Fruit fly (Drosophila melanogaster): Measurements from ENCODE around the gene CG32152.

The CG32152 gene

DNA sequence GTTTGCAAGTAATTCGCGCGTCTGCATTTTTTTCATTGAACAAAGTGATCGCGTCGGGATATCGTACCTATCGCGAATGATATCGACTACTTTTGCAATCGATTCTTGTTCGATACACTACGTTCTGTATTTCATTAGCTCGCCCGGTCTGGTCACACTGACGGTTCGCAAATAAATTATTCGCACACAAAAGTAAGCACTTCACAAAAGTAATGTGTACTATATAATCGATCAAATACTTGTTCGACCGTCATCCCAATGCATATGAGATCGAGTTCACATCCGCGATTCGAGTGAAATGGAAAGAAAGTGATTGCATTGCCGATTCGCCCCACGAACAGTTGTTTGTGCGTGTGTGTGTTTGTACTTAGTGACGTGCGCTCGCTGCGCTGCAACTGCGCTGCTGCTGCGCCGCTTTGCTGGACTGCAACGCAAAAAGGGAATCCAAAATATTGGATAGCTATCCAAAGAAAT lies 53.5 kb downstream of the CG32152 start, which contains the start of the genes CG5235 and ClC-c (continued):
- no peak for TF ChIP-seq mirr (GFP tag; optimal IDR thresholded peaks at IDR 0.05)
- peak; percentile 65 for TF ChIP-seq Dp (GFP tag; optimal IDR thresholded peaks at IDR 0.05)
- peak; percentile 72 for TF ChIP-seq CG14860 (GFP tag; IDR thresholded peaks at IDR 0.05; ENCODE audit: partially characterized antibody)
- peak; percentile 64 for TF ChIP-seq CG16863 (GFP tag; optimal IDR thresholded peaks at IDR 0.05)
- no peak for TF ChIP-seq CG7839 (tag; optimal IDR thresholded peaks at IDR 0.05)
- peak; percentile 23; the same call in 1 of the 3 replicates for TF ChIP-seq CG34422 (GFP tag; IDR thresholded peaks at IDR 0.05)
- peak; percentile 37 for TF ChIP-seq sens (GFP tag)
- TF ChIP-seq Myb (GFP tag; optimal IDR thresholded peaks at IDR 0.05) = peak; percentile 38
- TF ChIP-seq her (GFP tag; optimal IDR thresholded peaks at IDR 0.05) = peak; percentile 16
- peak; percentile 81 for TF ChIP-seq nerfin-2 (GFP tag; IDR thresholded peaks at IDR 0.05; ENCODE audit: partially characterized antibody)
- peak in 1 of 3 experiments; percentile 46 for TF ChIP-seq Stat92E (GFP tag; optimal IDR thresholded peaks at IDR 0.05)
- TF ChIP-seq zen (tag; optimal IDR thresholded peaks at IDR 0.05) = peak; percentile 28
- peak; percentile 83 for TF ChIP-seq Dll (GFP tag; IDR thresholded peaks at IDR 0.05; ENCODE audit: partially characterized antibody)
- peak; percentile 37 for TF ChIP-seq CG13624 (GFP tag; optimal IDR thresholded peaks at IDR 0.05)
- TF ChIP-seq HmgZ (tag; optimal IDR thresholded peaks at IDR 0.05) = peak; percentile 26
- TF ChIP-seq nmo (GFP tag; optimal IDR thresholded peaks at IDR 0.05) = peak; percentile 26
- peak; percentile 43 for TF ChIP-seq CG15514 (GFP tag; optimal IDR thresholded peaks at IDR 0.05)
- peak; percentile 1 for TF ChIP-seq CG30020 (tag; optimal IDR thresholded peaks at IDR 0.05)
- TF ChIP-seq CG1792 (GFP tag; optimal IDR thresholded peaks at IDR 0.05) = no peak
- no peak for TF ChIP-seq Usf (GFP tag; optimal IDR thresholded peaks at IDR 0.05)
- peak in 1 of 2 experiments; percentile 22 for TF ChIP-seq Pdp1 (GFP tag; optimal IDR thresholded peaks at IDR 0.05)
- TF ChIP-seq bcd (GFP tag; optimal IDR thresholded peaks at IDR 0.05) = no peak
- TF ChIP-seq yki (optimal IDR thresholded peaks at IDR 0.05) = no peak
- TF ChIP-seq YL-1 (GFP tag; optimal IDR thresholded peaks at IDR 0.05) = peak; percentile 84
- peak; percentile 40 for TF ChIP-seq CG10267 (tag; optimal IDR thresholded peaks at IDR 0.05)
- TF ChIP-seq Fer1 (GFP tag; optimal IDR thresholded peaks at IDR 0.05) = peak; percentile 38
- TF ChIP-seq Oaz (GFP tag; IDR thresholded peaks at IDR 0.05) = no peak
- peak; percentile 88 for TF ChIP-seq CG13287 (GFP tag; IDR thresholded peaks at IDR 0.05; ENCODE audit: partially characterized antibody)
- peak; percentile 9 for TF ChIP-seq CG2120 (GFP tag; optimal IDR thresholded peaks at IDR 0.05)
- peak; percentile 29 for TF ChIP-seq lbe (GFP tag; optimal IDR thresholded peaks at IDR 0.05)
- no peak for TF ChIP-seq H2.0 (GFP tag; IDR thresholded peaks at IDR 0.05)
- peak; percentile 34 for TF ChIP-seq CG17829 (tag; optimal IDR thresholded peaks at IDR 0.05)
- peak; percentile 79 for TF ChIP-seq BEAF-32 (GFP tag; optimal IDR thresholded peaks at IDR 0.05)
- peak; percentile 92 for TF ChIP-seq CG4617 (GFP tag; optimal IDR thresholded peaks at IDR 0.05; ENCODE audit: borderline replicate concordance)
- peak; percentile 32 for TF ChIP-seq Ets97D (GFP tag; optimal IDR thresholded peaks at IDR 0.05)
- TF ChIP-seq CG42726 (GFP tag; IDR thresholded peaks at IDR 0.05; ENCODE audit: partially characterized antibody) = peak; percentile 21; the same call in 1 of the 2 replicates
- peak; percentile 88 for TF ChIP-seq CG6791 (GFP tag; IDR thresholded peaks at IDR 0.05; ENCODE audit: partially characterized antibody)
- peak; percentile 46 for TF ChIP-seq CG7745 (tag; optimal IDR thresholded peaks at IDR 0.05)
- peak; percentile 60 for TF ChIP-seq HmgD (GFP tag; optimal IDR thresholded peaks at IDR 0.05)
- 0 out of 2 replicates have a peak, but pooled peaks have one; percentile 12 for TF ChIP-seq CG3847 (GFP tag; IDR thresholded peaks at IDR 0.05)
